Worm (Caenorhabditis elegans) whole organism, early embryonic: Measurements from ENCODE around the gene B0035.22.

Source experiments
- aly-1 ChIP-seq: sonication (generic microtip); optimal IDR thresholded peaks from 2 replicates; lab custom pipeline; 2016; ENCODE audit warnings: missing genetic modification characterization, missing compliant biosample characterization
- ama-1 ChIP-seq: fragments of 150-350 bp; optimal IDR thresholded peaks from 2 replicates; lab custom pipeline; 2014
- ceh-13 ChIP-seq: fragments of 200-800 bp; sonication (Bioruptor generic); optimal IDR thresholded peaks from 2 replicates; lab custom pipeline; 2018; ENCODE audit warnings: mild to moderate bottlenecking, missing genetic modification characterization, missing compliant biosample characterization
- ceh-36 ChIP-seq: sonication (generic microtip); optimal IDR thresholded peaks from 2 replicates; lab custom pipeline; 2016; ENCODE audit warnings: missing genetic modification characterization, inconsistent platforms, missing compliant biosample characterization
- flt-1 ChIP-seq: fragments of 200-800 bp; sonication (Bioruptor generic); IDR thresholded peaks from 2 replicates; pipeline ENCODE4 v1.3.6; 2022; ENCODE audit warnings: missing genetic modification characterization, missing compliant biosample characterization
- pes-1 ChIP-seq: fragments of 200-800 bp; sonication (Bioruptor generic); IDR thresholded peaks from 2 replicates; pipeline ENCODE4 v1.3.6; 2022; ENCODE audit warnings: missing genetic modification reagents, missing genetic modification characterization, missing compliant biosample characterization
- sea-1 ChIP-seq: fragments of 200-800 bp; sonication (Bioruptor generic); conservative IDR thresholded peaks from 2 replicates; pipeline ENCODE4 v1.3.6; 2022; ENCODE audit warnings: missing genetic modification characterization, missing compliant biosample characterization
- tbx-11 ChIP-seq: fragments of 200-800 bp; sonication (Bioruptor generic); IDR thresholded peaks from 2 replicates; pipeline ENCODE4 v1.3.6; 2022; ENCODE audit warnings: missing genetic modification characterization, missing compliant biosample characterization

DNA sequence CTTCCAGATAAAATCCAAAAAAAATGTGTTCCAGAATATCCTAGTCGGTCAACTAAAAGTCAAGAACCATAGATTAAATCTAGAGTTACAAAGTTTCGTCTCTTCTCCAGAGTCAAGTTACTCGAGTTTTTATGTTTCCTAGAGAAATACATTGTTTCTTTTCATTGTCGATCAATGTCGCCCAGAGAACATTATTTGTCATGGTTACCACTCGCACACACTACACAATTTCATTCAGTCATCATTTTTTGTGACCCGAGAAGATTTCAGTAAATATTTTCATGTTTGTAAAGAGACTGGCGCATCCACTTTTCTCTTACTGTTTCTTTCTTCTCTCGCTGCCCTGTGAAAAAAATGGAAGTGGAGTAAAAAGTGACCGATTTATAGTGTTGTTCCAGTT, 1.7 kb downstream of the B0035.22 start:
- TF ChIP-seq ama-1 (no peak), flt-1 (GFP tag; lab: Robert Waterston, UW) (no peak), tbx-11 (GFP tag; lab: Robert Waterston, UW) (no peak), pes-1 (GFP tag; lab: Robert Waterston, UW) (no peak), ceh-13 (GFP tag; lab: Kevin White, UChicago) (no peak), ceh-36 (no peak), aly-1 (tag; lab: Kevin White, UChicago) (no peak), sea-1 (GFP tag; lab: Robert Waterston, UW) (no peak)
